Worm (Caenorhabditis elegans) whole organism, L1 larva: ENCODE measurements around the gene srp-1.

ENCODE experiments used
- C04F5.9 ChIP-seq: sonication (generic microtip); optimal IDR thresholded peaks from 2 replicates; lab custom pipeline; 2016; ENCODE audit warnings: missing genetic modification characterization, missing compliant biosample characterization
- C16A3.4 ChIP-seq: fragments of 150-350 bp; optimal IDR thresholded peaks from 2 replicates; lab custom pipeline; 2014; ENCODE audit warnings: missing biosample characterization, missing genetic modification characterization
- Y116A8C.19 ChIP-seq: sonication (generic microtip); optimal IDR thresholded peaks from 2 replicates; lab custom pipeline; 2016; ENCODE audit warnings: missing compliant biosample characterization, missing genetic modification characterization, borderline replicate concordance
- aly-2 ChIP-seq: fragments of 150-350 bp; optimal IDR thresholded peaks from 2 replicates; lab custom pipeline; 2014; ENCODE audit warnings: missing biosample characterization, missing genetic modification characterization
- ama-1 ChIP-seq: fragments of 150-350 bp; optimal IDR thresholded peaks from 2 replicates; lab custom pipeline; 2014
- blmp-1 ChIP-seq: fragments of 150-350 bp; optimal IDR thresholded peaks from 2 replicates; lab custom pipeline; 2014; ENCODE audit warnings: missing biosample characterization, missing genetic modification characterization
- ceh-82 ChIP-seq, 3 experiments: fragments of 150-350 bp in 1 of 3; sonication (generic microtip) in 2 of 3; optimal IDR thresholded peaks; 2 replicates each; lab custom pipeline; 2014 to 2017; ENCODE audit warnings: missing biosample characterization in 3 of 3, missing genetic modification characterization in 3 of 3
- ceh-88 ChIP-seq: fragments of 200-800 bp; sonication (Bioruptor generic); IDR thresholded peaks from 2 replicates; pipeline ENCODE4 v1.3.6; 2022; ENCODE audit warnings: missing genetic modification characterization, missing compliant biosample characterization
- ceh-90 ChIP-seq: sonication (generic microtip); optimal IDR thresholded peaks from 2 replicates; lab custom pipeline; 2016; ENCODE audit warnings: missing genetic modification characterization, missing compliant biosample characterization
- dpl-1 ChIP-seq, 3 experiments: fragments of 150-350 bp in 2 of 3; sonication (generic microtip) in 1 of 3; optimal IDR thresholded peaks; 2 replicates each; lab custom pipeline; 2014 to 2017; ENCODE audit warnings: missing biosample characterization in 3 of 3, missing genetic modification characterization in 3 of 3, missing genetic modification reagents in 3 of 3
- efl-1 ChIP-seq, 4 experiments: fragments of 150-350 bp; optimal IDR thresholded peaks in 3 of 4; peaks in 1 of 4; 1 replicate in 1 of 4; 2 replicates in 3 of 4; lab custom pipeline; 2014; ENCODE audit warnings: missing biosample characterization in 2 of 4, missing genetic modification characterization in 2 of 4, missing genetic modification reagents in 2 of 4
- efl-3 ChIP-seq: fragments of 200-800 bp; sonication (Bioruptor generic); optimal IDR thresholded peaks from 2 replicates; lab custom pipeline; 2018; ENCODE audit warnings: mild to moderate bottlenecking, missing genetic modification characterization, missing compliant biosample characterization
- egl-27 ChIP-seq, 2 experiments: fragments of 150-350 bp in 1 of 2; sonication (generic microtip); optimal IDR thresholded peaks; 3 replicates each; lab custom pipeline; 2017 to 2018; ENCODE audit warnings: missing biosample characterization in 2 of 2, missing genetic modification characterization in 2 of 2, missing genetic modification reagents in 2 of 2
- fos-1 ChIP-seq: fragments of 150-350 bp; optimal IDR thresholded peaks from 2 replicates; lab custom pipeline; 2014; ENCODE audit warnings: missing biosample characterization, missing genetic modification characterization
- grh-1 ChIP-seq: fragments of 200-800 bp; sonication (Bioruptor generic); IDR thresholded peaks from 2 replicates; pipeline ENCODE4 v1.3.6; 2022; ENCODE audit warnings: missing genetic modification reagents, missing genetic modification characterization, missing compliant biosample characterization
- hlh-4 ChIP-seq: sonication (generic microtip); optimal IDR thresholded peaks from 2 replicates; lab custom pipeline; 2016; ENCODE audit warnings: mild to moderate bottlenecking, missing genetic modification characterization, missing compliant biosample characterization
- isw-1 ChIP-seq: fragments of 200-800 bp; sonication (Bioruptor generic); IDR thresholded peaks from 2 replicates; pipeline ENCODE4 v1.3.6; 2022; ENCODE audit warnings: missing genetic modification characterization, missing compliant biosample characterization
- lin-14 ChIP-seq: fragments of 200-800 bp; sonication (Bioruptor generic); optimal IDR thresholded peaks from 2 replicates; lab custom pipeline; 2018; ENCODE audit warnings: mild to moderate bottlenecking, missing genetic modification characterization, moderate library complexity, missing compliant biosample characterization
- lin-15B ChIP-seq: fragments of 150-350 bp; sonication (generic microtip); optimal IDR thresholded peaks from 3 replicates; lab custom pipeline; 2014; ENCODE audit warnings: missing biosample characterization, missing genetic modification characterization
- lin-35 ChIP-seq, 2 experiments: fragments of 150-350 bp; optimal IDR thresholded peaks; 2 replicates each; lab custom pipeline; 2014; ENCODE audit warnings: missing biosample characterization in 2 of 2, missing genetic modification characterization in 2 of 2, missing genetic modification reagents in 2 of 2
- lin-39 ChIP-seq: fragments of 150-350 bp; optimal IDR thresholded peaks from 2 replicates; lab custom pipeline; 2014; ENCODE audit warnings: missing biosample characterization, missing genetic modification reagents, missing genetic modification characterization
- lsy-2 ChIP-seq, 2 experiments: fragments of 150-350 bp; optimal IDR thresholded peaks; 2 replicates each; lab custom pipeline; 2014; ENCODE audit warnings: missing biosample characterization in 2 of 2, missing genetic modification characterization in 2 of 2
- mab-9 ChIP-seq: fragments of 200-800 bp; sonication (Bioruptor generic); IDR thresholded peaks from 2 replicates; pipeline ENCODE4 v1.3.6; 2022; ENCODE audit warnings: missing genetic modification reagents, missing genetic modification characterization, missing compliant biosample characterization
- mdl-1 ChIP-seq, 2 experiments: fragments of 150-350 bp; optimal IDR thresholded peaks; 2 replicates each; lab custom pipeline; 2014 to 2017; ENCODE audit warnings: missing biosample characterization in 2 of 2, missing genetic modification characterization in 2 of 2, inconsistent platforms in 1 of 2
- mef-2 ChIP-seq: fragments of 150-350 bp; optimal IDR thresholded peaks from 2 replicates; lab custom pipeline; 2014; ENCODE audit warnings: missing biosample characterization, missing genetic modification characterization
- nhr-11 ChIP-seq: fragments of 150-350 bp; optimal IDR thresholded peaks from 2 replicates; lab custom pipeline; 2014; ENCODE audit warnings: missing biosample characterization, missing genetic modification characterization
- nhr-12 ChIP-seq: sonication (generic microtip); optimal IDR thresholded peaks from 2 replicates; lab custom pipeline; 2017; ENCODE audit warnings: missing biosample characterization, missing genetic modification characterization
- nhr-19 ChIP-seq: fragments of 200-800 bp; sonication (Bioruptor generic); conservative IDR thresholded peaks from 2 replicates; pipeline ENCODE4 v1.3.6; 2022; ENCODE audit warnings: missing genetic modification characterization, missing compliant biosample characterization
- nhr-20 ChIP-seq: sonication (generic microtip); optimal IDR thresholded peaks from 2 replicates; lab custom pipeline; 2016; ENCODE audit warnings: mild to moderate bottlenecking, missing genetic modification characterization, missing compliant biosample characterization
- nhr-71 ChIP-seq: sonication (generic microtip); optimal IDR thresholded peaks from 2 replicates; lab custom pipeline; 2016; ENCODE audit warnings: mild to moderate bottlenecking, missing genetic modification characterization, moderate library complexity, missing compliant biosample characterization
- nhr-77 ChIP-seq: fragments of 150-350 bp; optimal IDR thresholded peaks from 2 replicates; lab custom pipeline; 2014; ENCODE audit warnings: missing biosample characterization, missing genetic modification characterization
- nhr-84 ChIP-seq: sonication (generic microtip); optimal IDR thresholded peaks from 2 replicates; lab custom pipeline; 2017; ENCODE audit warnings: missing biosample characterization, missing genetic modification characterization
- nhr-85 ChIP-seq: sonication (generic microtip); peaks from one replicate; lab custom pipeline; 2016; ENCODE audit warnings: missing genetic modification characterization, inconsistent platforms, missing compliant biosample characterization
- nhr-90 ChIP-seq: sonication (generic microtip); optimal IDR thresholded peaks from 2 replicates; lab custom pipeline; 2016; ENCODE audit warnings: mild to moderate bottlenecking, missing genetic modification characterization, missing compliant biosample characterization; ENCODE audit not compliant: poor library complexity
- pqm-1 ChIP-seq: sonication (generic microtip); optimal IDR thresholded peaks from 3 replicates; lab custom pipeline; 2017; ENCODE audit warnings: missing biosample characterization, missing genetic modification characterization
- rnt-1 ChIP-seq: sonication (generic microtip); optimal IDR thresholded peaks from 2 replicates; lab custom pipeline; 2016; ENCODE audit warnings: mild to moderate bottlenecking, missing genetic modification characterization, moderate library complexity, missing compliant biosample characterization
- skn-1 ChIP-seq: fragments of 150-350 bp; optimal IDR thresholded peaks from 2 replicates; lab custom pipeline; 2014; ENCODE audit warnings: missing biosample characterization, missing genetic modification characterization
- snpc-4 ChIP-seq: fragments of 150-350 bp; optimal IDR thresholded peaks from 2 replicates; lab custom pipeline; 2014; ENCODE audit warnings: missing biosample characterization, missing genetic modification characterization
- snu-23 ChIP-seq: sonication (generic microtip); optimal IDR thresholded peaks from 2 replicates; lab custom pipeline; 2016; ENCODE audit warnings: missing genetic modification characterization, missing compliant biosample characterization
- sup-37 ChIP-seq: fragments of 200-800 bp; sonication (Bioruptor generic); optimal IDR thresholded peaks from 2 replicates; lab custom pipeline; 2018; ENCODE audit warnings: mild to moderate bottlenecking, missing genetic modification characterization, missing compliant biosample characterization
- tbx-2 ChIP-seq: sonication (generic microtip); optimal IDR thresholded peaks from 2 replicates; lab custom pipeline; 2016; ENCODE audit warnings: missing genetic modification characterization, missing compliant biosample characterization
- tlp-1 ChIP-seq: fragments of 150-350 bp; optimal IDR thresholded peaks from 2 replicates; lab custom pipeline; 2014; ENCODE audit warnings: missing biosample characterization, missing genetic modification characterization
- unc-62 ChIP-seq: fragments of 150-350 bp; optimal IDR thresholded peaks from 2 replicates; lab custom pipeline; 2014; ENCODE audit warnings: missing biosample characterization, missing genetic modification reagents, missing genetic modification characterization
- unc-98 ChIP-seq: fragments of 200-800 bp; sonication (Bioruptor generic); IDR thresholded peaks from 2 replicates; pipeline ENCODE4 v1.3.6; 2022; ENCODE audit warnings: missing genetic modification characterization, missing compliant biosample characterization
- vab-15 ChIP-seq: sonication (generic microtip); optimal IDR thresholded peaks from 2 replicates; lab custom pipeline; 2017; ENCODE audit warnings: missing genotype, mild to moderate bottlenecking, missing genetic modification characterization, missing compliant biosample characterization
- zag-1 ChIP-seq: fragments of 150-350 bp; optimal IDR thresholded peaks from 2 replicates; lab custom pipeline; 2014; ENCODE audit warnings: missing biosample characterization, missing genetic modification characterization
- zip-4 ChIP-seq: fragments of 200-800 bp; sonication (Bioruptor generic); optimal IDR thresholded peaks from 2 replicates; lab custom pipeline; 2018; ENCODE audit warnings: mild to moderate bottlenecking, missing genetic modification characterization, moderate library complexity, missing compliant biosample characterization

srp-1 gene

DNA sequence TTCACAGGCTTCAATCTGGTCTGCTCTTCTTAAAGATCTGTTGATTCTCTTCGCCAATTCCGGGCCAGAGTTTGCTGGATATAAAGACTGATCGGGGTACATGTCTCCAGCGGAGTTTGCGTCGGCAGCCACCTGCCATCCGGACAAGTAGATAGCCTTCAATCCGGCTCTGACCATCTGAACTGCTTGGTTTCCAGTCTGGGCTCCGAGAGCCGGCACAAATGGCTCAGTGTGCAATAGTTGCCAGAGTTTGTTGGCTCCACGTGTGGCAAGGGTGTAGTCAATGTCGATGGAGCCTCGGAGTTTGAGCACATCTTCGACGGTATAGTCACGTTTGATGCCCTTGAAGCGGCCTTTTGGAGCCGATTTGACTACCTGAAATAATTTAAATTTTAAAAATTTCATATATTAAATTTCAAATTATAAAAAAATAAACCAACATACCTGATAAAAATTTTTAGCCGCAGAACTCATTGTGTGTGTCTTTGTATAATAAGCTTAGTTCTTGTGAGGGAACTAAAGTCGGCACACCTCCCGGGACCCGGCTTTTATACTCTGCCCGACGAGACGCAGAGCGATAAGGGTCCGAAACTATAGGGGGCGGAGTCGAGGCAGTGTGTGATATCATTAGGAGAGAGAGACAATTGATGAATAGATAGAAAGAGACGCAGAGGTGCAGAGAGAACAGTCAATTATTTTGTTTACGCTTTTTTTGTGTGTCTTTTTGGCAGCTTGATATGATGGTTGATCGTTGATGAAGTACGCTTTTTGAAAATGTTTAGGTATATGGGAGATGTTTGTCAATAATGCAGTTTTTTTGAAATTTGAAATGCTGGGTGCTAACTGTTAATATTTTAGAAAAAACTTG lies 25.4 kb upstream of the srp-1 start, which contains the start of the genes icl-1 and srh-2 (continued):
- TF ChIP-seq tlp-1, result no peak
- TF ChIP-seq isw-1 (GFP tag; lab: Robert Waterston, UW), result no peak
- peak; percentile 67 for TF ChIP-seq ceh-88 (GFP tag; lab: Robert Waterston, UW)
- peak; percentile 29 for TF ChIP-seq nhr-77 (tag; lab: Kevin White, UChicago)
- no peak for TF ChIP-seq unc-62 (GFP tag; lab: Kevin White, UChicago)
- TF ChIP-seq skn-1 (tag; lab: Kevin White, UChicago), result no peak
- peak in 2 of 3 experiments; percentile 19 to 26 for TF ChIP-seq dpl-1 (GFP tag; optimal IDR thresholded peaks at IDR 0.05; lab: Kevin White, UChicago)
- no peak for TF ChIP-seq pqm-1 (tag; lab: Kevin White, UChicago)
- peak; percentile 49 for TF ChIP-seq C04F5.9
- no peak for TF ChIP-seq efl-3
- TF ChIP-seq snu-23, result peak; percentile 82
- no peak for TF ChIP-seq hlh-4 (tag; lab: Kevin White, UChicago)
- TF ChIP-seq unc-98 (GFP tag; lab: Robert Waterston, UW), result no peak
- TF ChIP-seq zag-1 (tag; lab: Kevin White, UChicago), result no peak
- TF ChIP-seq blmp-1, result peak; percentile 17
- no peak for TF ChIP-seq aly-2
- no peak for TF ChIP-seq snpc-4 (tag; lab: Kevin White, UChicago)
- TF ChIP-seq vab-15 (tag; lab: Kevin White, UChicago), result peak; percentile 52
- peak in 1 of 2 experiments; percentile 85 for TF ChIP-seq mdl-1 (tag; optimal IDR thresholded peaks at IDR 0.05; lab: Kevin White, UChicago)
- peak in 1 of 2 experiments; percentile 75 for TF ChIP-seq lin-35 (GFP tag; optimal IDR thresholded peaks at IDR 0.05; lab: Kevin White, UChicago)
- no peak for TF ChIP-seq grh-1 (GFP tag; lab: Robert Waterston, UW)
- TF ChIP-seq Y116A8C.19, result no peak
- TF ChIP-seq ceh-90 (tag; lab: Kevin White, UChicago), result no peak
- TF ChIP-seq fos-1 (tag; lab: Kevin White, UChicago), result peak; percentile 23
- no peak for TF ChIP-seq nhr-84 (tag; lab: Kevin White, UChicago)
- no peak for TF ChIP-seq mef-2
- peak; percentile 92 for TF ChIP-seq nhr-85 (tag; lab: Kevin White, UChicago)
- 0 out of 2 replicates have a peak, but pooled peaks have one; percentile 13 for TF ChIP-seq mab-9 (GFP tag; lab: Robert Waterston, UW)
- peak; percentile 51 for TF ChIP-seq zip-4 (GFP tag; lab: Kevin White, UChicago)
- TF ChIP-seq nhr-90 (tag; lab: Kevin White, UChicago), result peak; percentile 76
- TF ChIP-seq nhr-71 (tag; lab: Kevin White, UChicago), result peak; percentile 95
- TF ChIP-seq nhr-11 (tag; lab: Kevin White, UChicago), result no peak
- TF ChIP-seq lin-39, result peak; percentile 46
- peak; percentile 73 for TF ChIP-seq tbx-2 (tag; lab: Kevin White, UChicago)

DNA sequence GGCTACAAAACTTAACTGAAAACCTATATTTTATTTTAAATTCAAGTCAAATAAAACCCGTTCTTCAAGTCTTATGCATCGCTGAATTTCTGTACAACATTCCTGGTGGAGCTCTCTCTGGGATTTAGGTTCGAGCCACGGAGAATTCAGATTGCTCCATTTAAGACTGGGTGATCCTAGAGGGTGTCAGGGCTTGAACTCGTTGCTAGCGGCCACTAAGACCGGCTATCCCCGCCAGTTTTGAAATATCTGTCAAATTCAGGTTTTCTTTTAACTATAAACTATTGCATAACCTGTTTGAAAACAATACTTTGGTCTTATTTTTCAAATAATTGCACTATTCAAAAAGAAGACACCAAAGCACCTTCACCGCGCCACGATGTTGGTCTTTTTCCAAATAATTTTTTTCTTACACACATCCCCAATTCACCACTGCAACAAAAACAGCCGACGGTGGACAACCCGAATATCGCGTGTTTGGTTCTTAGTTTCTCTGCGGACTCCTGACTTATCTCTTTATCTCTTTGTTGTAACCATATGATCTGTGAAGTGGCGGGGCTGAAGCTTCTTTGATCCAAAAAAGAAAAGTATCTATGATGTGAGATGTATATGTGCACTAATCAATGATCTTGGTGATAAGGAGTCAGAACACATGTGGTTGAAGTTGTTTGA lies 24.1 kb upstream of the srp-1 start:
- TF ChIP-seq nhr-90 (tag; lab: Kevin White, UChicago), result peak; percentile 62
- peak; percentile 91 for TF ChIP-seq lin-14 (GFP tag; lab: Kevin White, UChicago)
- peak in 1 of 2 experiments; percentile 14 for TF ChIP-seq efl-1 (optimal IDR thresholded peaks at IDR 0.05; lab: Kevin White, UChicago)
- no peak for TF ChIP-seq efl-1 (GFP tag; optimal IDR thresholded peaks at IDR 0.05 in 1 of 2; lab: Kevin White, UChicago)
- TF ChIP-seq mab-9 (GFP tag; lab: Robert Waterston, UW), result no peak
- TF ChIP-seq lin-39, result no peak
- no peak for TF ChIP-seq nhr-12 (tag; lab: Kevin White, UChicago)
- peak; percentile 38 to 62 for TF ChIP-seq lsy-2 (tag; optimal IDR thresholded peaks at IDR 0.05; lab: Kevin White, UChicago)
- TF ChIP-seq egl-27 (tag; optimal IDR thresholded peaks at IDR 0.05; lab: Kevin White, UChicago), result no peak
- peak; percentile 71 for TF ChIP-seq tbx-2 (tag; lab: Kevin White, UChicago)
- TF ChIP-seq nhr-71 (tag; lab: Kevin White, UChicago), result peak; percentile 96
- TF ChIP-seq C16A3.4 (tag; lab: Kevin White, UChicago), result peak; percentile 57
- peak; percentile 44 for TF ChIP-seq C04F5.9
- peak; percentile 84 for TF ChIP-seq nhr-20 (tag; lab: Kevin White, UChicago)
- no peak for TF ChIP-seq ceh-82 (tag; optimal IDR thresholded peaks at IDR 0.05; lab: Kevin White, UChicago)
- TF ChIP-seq rnt-1, result peak; percentile 80
- TF ChIP-seq ama-1 (lab: Kevin White, UChicago), result peak; percentile 79
- peak in 1 of 2 experiments; percentile 76 for TF ChIP-seq lin-35 (GFP tag; optimal IDR thresholded peaks at IDR 0.05; lab: Kevin White, UChicago)
- TF ChIP-seq nhr-19 (GFP tag; lab: Robert Waterston, UW), result peak; percentile 93
- TF ChIP-seq grh-1 (GFP tag; lab: Robert Waterston, UW), result peak; percentile 30; the same call in 1 of the 2 replicates
- TF ChIP-seq dpl-1 (GFP tag; optimal IDR thresholded peaks at IDR 0.05; lab: Kevin White, UChicago), result peak in 2 of 3 experiments; percentile 8 to 34
- peak; percentile 40 for TF ChIP-seq sup-37 (GFP tag; lab: Kevin White, UChicago)
- TF ChIP-seq unc-62 (GFP tag; lab: Kevin White, UChicago), result no peak
- peak; percentile 75 for TF ChIP-seq nhr-85 (tag; lab: Kevin White, UChicago)
- TF ChIP-seq ceh-88 (GFP tag; lab: Robert Waterston, UW), result peak; percentile 40; the same call in 1 of the 2 replicates
- no peak for TF ChIP-seq lin-15B (tag; lab: Kevin White, UChicago)
